Fruit fly (Drosophila melanogaster) whole organism, embryonic: Measurements from ENCODE around the gene CG8560.
A peak's percentile ranks its signal among the peaks of the same experiment; 100 is the strongest.

ENCODE experiments used
- Aef1 ChIP-seq: fragments of 200-800 bp; sonication (Bioruptor generic); IDR thresholded peaks from 3 replicates; pipeline ENCODE4 v1.3.6; 2022; ENCODE audit warnings: missing biosample characterization, missing genetic modification characterization
- Awh ChIP-seq: fragments of 200-800 bp; sonication (Bioruptor generic); IDR thresholded peaks from 2 replicates; pipeline ENCODE4, ENCODE4 v1.3.6; 2022; ENCODE audit warnings: missing biosample characterization, missing genetic modification characterization
- CG10462 ChIP-seq: fragments of 200-800 bp; sonication (Bioruptor generic); optimal IDR thresholded peaks from 2 replicates; lab custom pipeline; 2016; ENCODE audit warnings: missing biosample characterization, missing genetic modification characterization
- CG13624 ChIP-seq: fragments of 200-800 bp; sonication (Bioruptor generic); optimal IDR thresholded peaks from 2 replicates; lab custom pipeline; 2016; ENCODE audit warnings: missing biosample characterization, missing genetic modification characterization
- CG14710 ChIP-seq: fragments of 200-800 bp; sonication (Bioruptor generic); optimal IDR thresholded peaks from 3 replicates; lab custom pipeline; 2019; ENCODE audit warnings: missing biosample characterization, mild to moderate bottlenecking, missing genetic modification characterization, moderate library complexity
- CG1529 ChIP-seq: fragments of 200-800 bp; sonication (Bioruptor generic); optimal IDR thresholded peaks from 3 replicates; lab custom pipeline; 2018; ENCODE audit warnings: missing biosample characterization, missing genetic modification characterization
- CG16779 ChIP-seq: fragments of 200-800 bp; sonication (Bioruptor generic); IDR thresholded peaks from 2 replicates; pipeline ENCODE4 v1.3.6; 2022; ENCODE audit warnings: missing biosample characterization, missing genetic modification characterization
- CG17802 ChIP-seq: fragments of 200-800 bp; sonication (Bioruptor generic); optimal IDR thresholded peaks from 2 replicates; lab custom pipeline; 2018; ENCODE audit warnings: missing biosample characterization, mild to moderate bottlenecking, missing genetic modification characterization, moderate library complexity
- CG17912 ChIP-seq: fragments of 200-800 bp; sonication (Bioruptor generic); optimal IDR thresholded peaks from 2 replicates; lab custom pipeline; 2018; ENCODE audit warnings: missing biosample characterization, mild to moderate bottlenecking, missing genetic modification characterization
- CG18011 ChIP-seq: fragments of 200-800 bp; sonication (Bioruptor generic); optimal IDR thresholded peaks from 2 replicates; lab custom pipeline; 2017; ENCODE audit warnings: missing biosample characterization, missing genetic modification characterization, mild to moderate bottlenecking, moderate library complexity, missing genotype
- CG2129 ChIP-seq: fragments of 200-800 bp; sonication (Bioruptor generic); IDR thresholded peaks from 2 replicates; pipeline ENCODE4 v1.3.6; 2022; ENCODE audit warnings: missing biosample characterization, missing genetic modification characterization; ENCODE audit not compliant: partially characterized antibody
- CG32532 ChIP-seq: fragments of 200-800 bp; sonication (Bioruptor generic); IDR thresholded peaks from 2 replicates; pipeline ENCODE4 v1.3.6; 2022; ENCODE audit warnings: missing biosample characterization, missing genetic modification characterization
- CG4404 ChIP-seq: fragments of 200-800 bp; sonication (Bioruptor generic); IDR thresholded peaks from 2 replicates; pipeline ENCODE4 v1.3.6; 2022; ENCODE audit warnings: missing biosample characterization, missing genetic modification characterization
- CG6175 ChIP-seq: fragments of 200-800 bp; sonication (Bioruptor generic); IDR thresholded peaks from 3 replicates; pipeline ENCODE4 v1.3.6; 2022; ENCODE audit warnings: missing biosample characterization, missing genetic modification characterization
- CG6272 ChIP-seq: fragments of 200-800 bp; sonication (Bioruptor generic); IDR thresholded peaks from 2 replicates; pipeline ENCODE4 v1.3.6; 2022; ENCODE audit warnings: missing biosample characterization, missing genetic modification characterization
- CG7372 ChIP-seq: fragments of 200-800 bp; sonication (Bioruptor generic); IDR thresholded peaks from 2 replicates; pipeline ENCODE4 v1.3.6; 2022; ENCODE audit warnings: missing biosample characterization, missing genetic modification characterization
- CG7839 ChIP-seq: fragments of 200-800 bp; sonication (Bioruptor generic); optimal IDR thresholded peaks from 3 replicates; lab custom pipeline; 2018; ENCODE audit warnings: missing biosample characterization, mild to moderate bottlenecking, missing genetic modification characterization, moderate library complexity
- D19A ChIP-seq: fragments of 200-800 bp; optimal IDR thresholded peaks from 3 replicates; lab custom pipeline; 2019; ENCODE audit warnings: missing biosample characterization, mild to moderate bottlenecking, missing genetic modification characterization, moderate library complexity
- Dll ChIP-seq: fragments of 200-800 bp; sonication (Bioruptor generic); IDR thresholded peaks from 4 replicates; pipeline ENCODE4 v1.3.6; 2022; ENCODE audit warnings: missing biosample characterization, missing genetic modification characterization; ENCODE audit not compliant: partially characterized antibody
- Doc3 ChIP-seq: fragments of 200-800 bp; sonication (Bioruptor generic); IDR thresholded peaks from 3 replicates; pipeline ENCODE4 v1.3.6; 2022; ENCODE audit warnings: missing biosample characterization, missing genetic modification characterization; ENCODE audit not compliant: partially characterized antibody
- Fer1 ChIP-seq: fragments of 200-800 bp; sonication (Bioruptor generic); optimal IDR thresholded peaks from 2 replicates; lab custom pipeline; 2017; ENCODE audit warnings: missing biosample characterization, mild to moderate bottlenecking, missing genetic modification characterization
- HLH54F ChIP-seq: fragments of 200-800 bp; sonication (Bioruptor generic); optimal IDR thresholded peaks from 3 replicates; lab custom pipeline; 2016; ENCODE audit warnings: missing biosample characterization, missing genetic modification characterization
- Hr3 ChIP-seq: fragments of 200-800 bp; sonication (Bioruptor generic); optimal IDR thresholded peaks from 3 replicates; lab custom pipeline; 2016; ENCODE audit warnings: missing biosample characterization, missing genetic modification characterization
- Hsf ChIP-seq: fragments of 200-800 bp; sonication (Bioruptor generic); optimal IDR thresholded peaks from 3 replicates; lab custom pipeline; 2016; ENCODE audit warnings: missing biosample characterization, missing genetic modification characterization
- Lhr ChIP-seq: fragments of 200-800 bp; sonication (Bioruptor generic); optimal IDR thresholded peaks from 3 replicates; lab custom pipeline; 2017; ENCODE audit warnings: mild to moderate bottlenecking, missing biosample characterization, missing genetic modification reagents, missing genetic modification characterization
- Meics ChIP-seq: fragments of 200-800 bp; sonication (Bioruptor generic); optimal IDR thresholded peaks from 2 replicates; lab custom pipeline; 2017; ENCODE audit warnings: missing biosample characterization, mild to moderate bottlenecking, missing genetic modification characterization
- Mes4 ChIP-seq: fragments of 200-800 bp; sonication (Bioruptor generic); optimal IDR thresholded peaks from 2 replicates; lab custom pipeline; 2016; ENCODE audit warnings: missing biosample characterization, missing genetic modification characterization
- Oaz ChIP-seq: fragments of 200-800 bp; sonication (Bioruptor generic); IDR thresholded peaks from 2 replicates; pipeline ENCODE4 v1.3.6; 2022; ENCODE audit warnings: missing biosample characterization, missing genetic modification characterization
- Rx ChIP-seq: fragments of 200-800 bp; sonication (Bioruptor generic); IDR thresholded peaks from 2 replicates; pipeline ENCODE4 v1.3.6; 2022; ENCODE audit warnings: missing biosample characterization, missing genetic modification characterization
- Scr ChIP-seq: fragments of 200-800 bp; sonication (Bioruptor generic); IDR thresholded peaks from 2 replicates; pipeline ENCODE4 v1.3.6; 2022; ENCODE audit warnings: missing biosample characterization, missing genetic modification characterization; ENCODE audit not compliant: partially characterized antibody
- Sin3A ChIP-seq: fragments of >200 bp; optimal IDR thresholded peaks from 2 replicates; lab custom pipeline; 2018
- Ssrp ChIP-seq: fragments of 200-800 bp; sonication (Bioruptor generic); optimal IDR thresholded peaks from 2 replicates; lab custom pipeline; 2018; ENCODE audit warnings: missing biosample characterization, mild to moderate bottlenecking, missing genetic modification characterization, moderate library complexity
- al ChIP-seq: fragments of 200-800 bp; sonication (Bioruptor generic); IDR thresholded peaks from 2 replicates; pipeline ENCODE4 v1.3.6; 2022; ENCODE audit warnings: missing biosample characterization, missing genetic modification characterization
- aop ChIP-seq: fragments of 200-800 bp; sonication (Bioruptor generic); IDR thresholded peaks from 2 replicates; pipeline ENCODE4 v1.3.6; 2022; ENCODE audit warnings: missing biosample characterization, missing genetic modification characterization
- chinmo ChIP-seq: fragments of 200-800 bp; sonication (Bioruptor generic); IDR thresholded peaks from 4 replicates; pipeline ENCODE4 v1.3.6; 2022; ENCODE audit warnings: missing biosample characterization, missing genetic modification characterization; ENCODE audit not compliant: partially characterized antibody
- dmrt11E ChIP-seq: fragments of 200-800 bp; sonication (Bioruptor generic); optimal IDR thresholded peaks from 3 replicates; lab custom pipeline; 2018; ENCODE audit warnings: missing biosample characterization, mild to moderate bottlenecking, missing genetic modification characterization, moderate library complexity
- dysf ChIP-seq: fragments of 200-800 bp; sonication (Bioruptor generic); IDR thresholded peaks from 3 replicates; pipeline ENCODE4 v1.3.6; 2022; ENCODE audit warnings: missing biosample characterization, missing genetic modification characterization
- fd96Cb ChIP-seq: fragments of 200-800 bp; sonication (Bioruptor generic); optimal IDR thresholded peaks from 2 replicates; lab custom pipeline; 2018; ENCODE audit warnings: missing biosample characterization, mild to moderate bottlenecking, missing genetic modification characterization, moderate library complexity
- hb ChIP-seq: fragments of 200-800 bp; sonication (Bioruptor generic); IDR thresholded peaks from 3 replicates; pipeline ENCODE4 v1.3.6; 2022; ENCODE audit warnings: missing biosample characterization, missing genetic modification characterization; ENCODE audit not compliant: partially characterized antibody
- ind ChIP-seq: fragments of 200-800 bp; sonication (Bioruptor generic); optimal IDR thresholded peaks from 3 replicates; lab custom pipeline; 2016; ENCODE audit warnings: missing biosample characterization, missing genetic modification characterization
- ken ChIP-seq: fragments of 200-800 bp; sonication (Bioruptor generic); IDR thresholded peaks from 3 replicates; pipeline ENCODE4 v1.3.6; 2022; ENCODE audit warnings: missing biosample characterization, missing genetic modification characterization
- lmd ChIP-seq: fragments of 200-800 bp; sonication (Bioruptor generic); IDR thresholded peaks from 2 replicates; pipeline ENCODE4 v1.3.6; 2022; ENCODE audit warnings: missing biosample characterization, missing genetic modification characterization
- nau ChIP-seq: fragments of 200-800 bp; sonication (Bioruptor generic); optimal IDR thresholded peaks from 3 replicates; lab custom pipeline; 2017; ENCODE audit warnings: missing biosample characterization, mild to moderate bottlenecking, missing genetic modification characterization, missing genetic modification reagents
- nerfin-2 ChIP-seq: fragments of 200-800 bp; sonication (Bioruptor generic); IDR thresholded peaks from 2 replicates; pipeline ENCODE4 v1.3.6; 2022; ENCODE audit warnings: missing biosample characterization, missing genetic modification characterization; ENCODE audit not compliant: partially characterized antibody
- odd ChIP-seq: fragments of 200-800 bp; sonication (Bioruptor generic); optimal IDR thresholded peaks from 2 replicates; lab custom pipeline; 2017; ENCODE audit warnings: missing biosample characterization, mild to moderate bottlenecking, missing genetic modification characterization
- pita ChIP-seq: fragments of 200-800 bp; sonication (Bioruptor generic); optimal IDR thresholded peaks from 2 replicates; lab custom pipeline; 2017; ENCODE audit warnings: missing biosample characterization, mild to moderate bottlenecking, missing genetic modification characterization
- sima ChIP-seq: fragments of 200-800 bp; sonication (Bioruptor generic); optimal IDR thresholded peaks from 2 replicates; lab custom pipeline; 2016; ENCODE audit warnings: missing biosample characterization, missing genetic modification characterization
- so ChIP-seq: fragments of 200-800 bp; sonication (Bioruptor generic); IDR thresholded peaks from 3 replicates; pipeline ENCODE4 v1.3.6; 2022; ENCODE audit warnings: missing biosample characterization, missing genetic modification characterization
- tio ChIP-seq: fragments of 200-800 bp; sonication (Bioruptor generic); optimal IDR thresholded peaks from 2 replicates; lab custom pipeline; 2017; ENCODE audit warnings: missing biosample characterization, missing genetic modification characterization, inconsistent platforms

CG8560 gene

DNA sequence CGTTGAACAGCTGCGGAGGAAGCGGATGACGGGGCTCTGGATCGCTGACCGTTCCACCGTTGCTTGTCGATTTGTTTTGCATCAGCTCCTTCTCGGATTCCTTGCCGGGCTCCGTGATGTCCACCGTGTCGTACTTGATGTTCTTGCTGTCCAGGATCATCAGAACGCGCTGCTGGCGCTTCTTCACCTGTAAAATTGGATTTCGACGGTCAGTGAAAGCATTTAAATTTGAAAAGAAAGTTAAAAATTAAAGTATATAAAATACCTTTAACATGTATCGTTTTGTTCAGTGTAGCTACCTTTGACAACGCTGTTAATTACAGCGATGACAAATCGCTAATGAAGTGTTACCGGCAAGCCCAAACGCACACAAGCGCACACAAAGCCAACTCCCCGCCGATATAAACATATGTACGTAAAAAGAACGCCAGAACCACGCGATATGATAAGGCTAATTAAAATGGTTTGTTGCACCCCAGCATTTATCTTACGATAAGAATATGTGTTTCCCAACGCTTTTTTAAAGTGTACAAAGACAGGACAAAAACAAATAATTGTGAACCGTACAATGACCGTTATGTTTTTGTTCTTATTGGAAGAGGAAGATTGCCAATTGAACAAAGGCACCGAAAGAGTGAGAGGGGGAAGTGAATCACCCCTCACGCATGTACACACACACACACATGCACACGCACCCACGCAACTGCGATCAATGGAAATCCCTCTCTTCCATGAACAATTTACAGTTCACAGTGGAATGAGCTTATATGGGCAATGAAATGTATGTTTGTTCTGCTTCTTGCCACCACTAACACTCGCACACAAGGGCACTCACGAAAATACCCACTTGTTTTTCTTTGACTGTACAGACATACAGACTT lies 35.9 kb downstream of the CG8560 start (continued):
- no peak for TF ChIP-seq ind (GFP tag; lab: Kevin White, UChicago)
- TF ChIP-seq CG2129: no peak
- TF ChIP-seq CG6175: no peak
- TF ChIP-seq CG13624: no peak
- no peak for TF ChIP-seq Doc3 (GFP tag; lab: Robert Waterston, UW)
- TF ChIP-seq Ssrp (tag; lab: Kevin White, UChicago): no peak
- no peak for TF ChIP-seq nau (GFP tag; lab: Kevin White, UChicago)
- no peak for TF ChIP-seq CG7372
- TF ChIP-seq Scr (GFP tag; lab: Robert Waterston, UW): no peak
- TF ChIP-seq CG14710 (tag; lab: Kevin White, UChicago): no peak
- TF ChIP-seq ken (GFP tag; lab: Robert Waterston, UW): no peak
- no peak for TF ChIP-seq nerfin-2 (GFP tag; lab: Robert Waterston, UW)
- TF ChIP-seq Meics (GFP tag; lab: Kevin White, UChicago): peak; percentile 50
- TF ChIP-seq chinmo (GFP tag; lab: Robert Waterston, UW): peak; percentile 81; the same call in 2 of the 4 replicates
- TF ChIP-seq CG17912 (GFP tag; lab: Kevin White, UChicago): no peak
- peak; percentile 29 for TF ChIP-seq fd96Cb (tag; lab: Kevin White, UChicago)
- no peak for TF ChIP-seq CG10462 (GFP tag; lab: Kevin White, UChicago)
- TF ChIP-seq lmd (GFP tag; lab: Robert Waterston, UW): no peak
- peak; percentile 7 for TF ChIP-seq D19A (tag; lab: Kevin White, UChicago)
- 0 out of 3 replicates have a peak, but pooled peaks have one; percentile 49 for TF ChIP-seq dysf (GFP tag; lab: Robert Waterston, UW)
- TF ChIP-seq CG17802 (tag; lab: Kevin White, UChicago): no peak
- TF ChIP-seq CG32532: peak; percentile 57
- TF ChIP-seq hb: no peak
- TF ChIP-seq CG4404 (GFP tag; lab: Robert Waterston, UW): no peak
- TF ChIP-seq Hsf (GFP tag; lab: Kevin White, UChicago): peak; percentile 7
- no peak for TF ChIP-seq aop (GFP tag; lab: Robert Waterston, UW)
- no peak for TF ChIP-seq Hr3
- TF ChIP-seq tio: no peak
- peak; percentile 61; the same call in 1 of the 3 replicates for TF ChIP-seq so (GFP tag; lab: Robert Waterston, UW)
- no peak for TF ChIP-seq Awh (GFP tag; lab: Robert Waterston, UW)
- no peak for TF ChIP-seq Oaz (GFP tag; lab: Robert Waterston, UW)
- TF ChIP-seq Rx: 0 out of 2 replicates have a peak, but pooled peaks have one; percentile 9
- TF ChIP-seq HLH54F (GFP tag; lab: Kevin White, UChicago): no peak
- no peak for TF ChIP-seq Aef1 (GFP tag; lab: Robert Waterston, UW)
- TF ChIP-seq pita (GFP tag; lab: Kevin White, UChicago): no peak
- TF ChIP-seq Lhr (GFP tag; lab: Kevin White, UChicago): no peak
- peak; percentile 18 for TF ChIP-seq Fer1 (GFP tag; lab: Kevin White, UChicago)
- TF ChIP-seq Dll (GFP tag; lab: Robert Waterston, UW): no peak
- no peak for TF ChIP-seq CG1529 (GFP tag; lab: Kevin White, UChicago)
- TF ChIP-seq al: no peak; the same call in 1 of the 2 replicates
- TF ChIP-seq CG16779 (GFP tag; lab: Robert Waterston, UW): no peak
- TF ChIP-seq CG18011: no peak
- peak; percentile 55 for TF ChIP-seq CG7839 (tag; lab: Kevin White, UChicago)
- TF ChIP-seq dmrt11E (tag; lab: Kevin White, UChicago): no peak
- TF ChIP-seq CG6272 (GFP tag; lab: Robert Waterston, UW): no peak
- TF ChIP-seq sima (GFP tag; lab: Kevin White, UChicago): no peak
- TF ChIP-seq Mes4: no peak
- no peak for TF ChIP-seq Sin3A (lab: Kevin White, UChicago)
- TF ChIP-seq odd: no peak
